Fruit fly (Drosophila melanogaster) whole organism, embryonic: ENCODE data around the gene Dhod.
A peak's percentile ranks its signal among the peaks of the same experiment; 100 is the strongest.

Source experiments
- Bgb ChIP-seq: fragments of 200-800 bp; sonication (Bioruptor generic); IDR thresholded peaks from 2 replicates; pipeline ENCODE4 v1.3.6; 2022; ENCODE audit warnings: missing biosample characterization, missing genetic modification characterization; ENCODE audit not compliant: partially characterized antibody
- CG10321 ChIP-seq: fragments of 200-800 bp; sonication (Bioruptor generic); IDR thresholded peaks from 2 replicates; pipeline ENCODE4 v1.3.6; 2022; ENCODE audit warnings: missing biosample characterization, missing genetic modification characterization
- CG10366 ChIP-seq: fragments of 200-800 bp; sonication (Bioruptor generic); IDR thresholded peaks from 2 replicates; pipeline ENCODE4 v1.3.6; 2022; ENCODE audit warnings: missing biosample characterization, missing genetic modification characterization
- CG10431 ChIP-seq: fragments of 200-800 bp; sonication (Bioruptor generic); optimal IDR thresholded peaks from 3 replicates; lab custom pipeline; 2018; ENCODE audit warnings: missing biosample characterization, mild to moderate bottlenecking, missing genetic modification characterization
- CG10979 ChIP-seq: fragments of 200-800 bp; sonication (Bioruptor generic); optimal IDR thresholded peaks from 2 replicates; lab custom pipeline; 2018; ENCODE audit warnings: missing biosample characterization, mild to moderate bottlenecking, missing genetic modification characterization, moderate library complexity
- CG12104 ChIP-seq: fragments of 200-800 bp; sonication (Bioruptor generic); optimal IDR thresholded peaks from 3 replicates; lab custom pipeline; 2016; ENCODE audit warnings: missing biosample characterization, missing genetic modification characterization
- CG12155 ChIP-seq: fragments of 200-800 bp; sonication (Bioruptor generic); optimal IDR thresholded peaks from 3 replicates; lab custom pipeline; 2016; ENCODE audit warnings: missing biosample characterization, missing genetic modification characterization
- CG12299 ChIP-seq: fragments of 200-800 bp; sonication (Bioruptor generic); optimal IDR thresholded peaks from 2 replicates; lab custom pipeline; 2018; ENCODE audit warnings: missing biosample characterization, mild to moderate bottlenecking, missing genetic modification characterization
- CG13123 ChIP-seq: fragments of 200-800 bp; sonication (Bioruptor generic); optimal IDR thresholded peaks from 2 replicates; lab custom pipeline; 2016; ENCODE audit warnings: missing biosample characterization, missing genetic modification characterization
- CG14441 ChIP-seq: fragments of 200-800 bp; sonication (Bioruptor generic); IDR thresholded peaks from 2 replicates; pipeline ENCODE4 v1.3.6; 2022; ENCODE audit warnings: missing biosample characterization, missing genetic modification characterization
- CG15514 ChIP-seq: fragments of 200-800 bp; sonication (Bioruptor generic); optimal IDR thresholded peaks from 3 replicates; lab custom pipeline; 2017; ENCODE audit warnings: missing biosample characterization, missing genetic modification characterization, mild to moderate bottlenecking, moderate library complexity, missing genetic modification reagents
- CG1603 ChIP-seq: fragments of 200-800 bp; sonication (Bioruptor generic); optimal IDR thresholded peaks from 2 replicates; lab custom pipeline; 2019; ENCODE audit warnings: missing biosample characterization, mild to moderate bottlenecking, missing genetic modification characterization, moderate library complexity
- CG17829 ChIP-seq: fragments of 200-800 bp; optimal IDR thresholded peaks from 2 replicates; lab custom pipeline; 2019; ENCODE audit warnings: missing biosample characterization, mild to moderate bottlenecking, missing genetic modification characterization, moderate library complexity
- CG1832 ChIP-seq: fragments of 200-800 bp; sonication (Bioruptor generic); optimal IDR thresholded peaks from 2 replicates; lab custom pipeline; 2017; ENCODE audit warnings: missing biosample characterization, mild to moderate bottlenecking, missing genetic modification characterization, inconsistent platforms
- CG18599 ChIP-seq: fragments of 200-800 bp; sonication (Bioruptor generic); optimal IDR thresholded peaks from 3 replicates; lab custom pipeline; 2017; ENCODE audit warnings: missing biosample characterization, missing genetic modification characterization, mild to moderate bottlenecking, moderate library complexity, missing genetic modification reagents
- CG30020 ChIP-seq: fragments of 200-800 bp; optimal IDR thresholded peaks from 2 replicates; lab custom pipeline; 2019; ENCODE audit warnings: missing biosample characterization, mild to moderate bottlenecking, missing genetic modification characterization, moderate library complexity
- CG31441 ChIP-seq: fragments of 200-800 bp; sonication (Bioruptor generic); IDR thresholded peaks from 2 replicates; pipeline ENCODE4 v1.3.6; 2022; ENCODE audit warnings: missing biosample characterization, missing genetic modification characterization
- CG4328 ChIP-seq: fragments of 200-800 bp; sonication (Bioruptor generic); optimal IDR thresholded peaks from 3 replicates; lab custom pipeline; 2017; ENCODE audit warnings: missing biosample characterization, missing genetic modification reagents, missing genetic modification characterization
- CG4360 ChIP-seq: fragments of 200-800 bp; sonication (Bioruptor generic); IDR thresholded peaks from 2 replicates; pipeline ENCODE4 v1.3.6; 2022; ENCODE audit warnings: missing biosample characterization, missing genetic modification characterization
- CG6791 ChIP-seq: fragments of 200-800 bp; sonication (Bioruptor generic); IDR thresholded peaks from 3 replicates; pipeline ENCODE4 v1.3.6; 2022; ENCODE audit warnings: missing biosample characterization, missing genetic modification characterization; ENCODE audit not compliant: partially characterized antibody
- CG7271 ChIP-seq: fragments of 200-800 bp; sonication (Bioruptor generic); optimal IDR thresholded peaks from 2 replicates; lab custom pipeline; 2018; ENCODE audit warnings: missing biosample characterization, mild to moderate bottlenecking, missing genetic modification characterization, moderate library complexity
- CG7786 ChIP-seq: fragments of 200-800 bp; sonication (Bioruptor generic); optimal IDR thresholded peaks from 2 replicates; lab custom pipeline; 2016; ENCODE audit warnings: missing biosample characterization, missing genetic modification characterization
- CG8359 ChIP-seq: fragments of 200-800 bp; sonication (Bioruptor generic); optimal IDR thresholded peaks from 2 replicates; lab custom pipeline; 2017; ENCODE audit warnings: missing biosample characterization, mild to moderate bottlenecking, missing genetic modification characterization, borderline replicate concordance
- CG9215 ChIP-seq: fragments of 200-800 bp; sonication (Bioruptor generic); IDR thresholded peaks from 2 replicates; pipeline ENCODE4 v1.3.6; 2022; ENCODE audit warnings: missing biosample characterization, missing genetic modification characterization
- CTCF ChIP-seq: fragments of 200-800 bp; sonication (Bioruptor generic); optimal IDR thresholded peaks from 2 replicates; lab custom pipeline; 2017; ENCODE audit warnings: missing biosample characterization, mild to moderate bottlenecking, missing genetic modification characterization, moderate library complexity
- D19A ChIP-seq: fragments of 200-800 bp; optimal IDR thresholded peaks from 3 replicates; lab custom pipeline; 2019; ENCODE audit warnings: missing biosample characterization, mild to moderate bottlenecking, missing genetic modification characterization, moderate library complexity
- Dad ChIP-seq: fragments of 200-800 bp; sonication (Bioruptor generic); optimal IDR thresholded peaks from 3 replicates; lab custom pipeline; 2016; ENCODE audit warnings: missing biosample characterization, missing genetic modification characterization
- Ets97D ChIP-seq: fragments of 200-800 bp; sonication (Bioruptor generic); optimal IDR thresholded peaks from 3 replicates; lab custom pipeline; 2016; ENCODE audit warnings: missing biosample characterization, missing genetic modification characterization
- HmgD ChIP-seq: fragments of 200-800 bp; sonication (Bioruptor generic); optimal IDR thresholded peaks from 3 replicates; lab custom pipeline; 2016; ENCODE audit warnings: missing biosample characterization, missing genetic modification characterization
- MBD-R2 ChIP-seq: fragments of 200-800 bp; sonication (Bioruptor generic); IDR thresholded peaks from 2 replicates; pipeline ENCODE4 v1.3.6; 2022; ENCODE audit warnings: missing biosample characterization, missing genetic modification characterization
- Max ChIP-seq: fragments of 200-800 bp; sonication (Bioruptor generic); optimal IDR thresholded peaks from 2 replicates; lab custom pipeline; 2016; ENCODE audit warnings: missing biosample characterization, mild to moderate bottlenecking, missing genetic modification characterization
- NfI ChIP-seq: fragments of 200-800 bp; sonication (Bioruptor generic); optimal IDR thresholded peaks from 3 replicates; lab custom pipeline; 2018; ENCODE audit warnings: missing biosample characterization, mild to moderate bottlenecking, missing genetic modification characterization, moderate library complexity
- Oaz ChIP-seq: fragments of 200-800 bp; sonication (Bioruptor generic); IDR thresholded peaks from 2 replicates; pipeline ENCODE4 v1.3.6; 2022; ENCODE audit warnings: missing biosample characterization, missing genetic modification characterization
- Opbp ChIP-seq: fragments of 200-800 bp; sonication (Bioruptor generic); IDR thresholded peaks from 3 replicates; pipeline ENCODE4 v1.3.6; 2022; ENCODE audit warnings: missing biosample characterization, missing genetic modification characterization; ENCODE audit not compliant: partially characterized antibody
- Scr ChIP-seq: fragments of 200-800 bp; sonication (Bioruptor generic); IDR thresholded peaks from 2 replicates; pipeline ENCODE4 v1.3.6; 2022; ENCODE audit warnings: missing biosample characterization, missing genetic modification characterization; ENCODE audit not compliant: partially characterized antibody
- Spps ChIP-seq: fragments of 200-800 bp; sonication (Bioruptor generic); optimal IDR thresholded peaks from 2 replicates; lab custom pipeline; 2018; ENCODE audit warnings: missing biosample characterization, mild to moderate bottlenecking, missing genetic modification characterization
- Xbp1 ChIP-seq: fragments of 200-800 bp; sonication (Bioruptor generic); optimal IDR thresholded peaks from 3 replicates; lab custom pipeline; 2016; ENCODE audit warnings: missing biosample characterization, mild to moderate bottlenecking, missing genetic modification characterization
- YL-1 ChIP-seq: fragments of 200-800 bp; sonication (Bioruptor generic); optimal IDR thresholded peaks from 3 replicates; lab custom pipeline; 2017; ENCODE audit warnings: missing biosample characterization, mild to moderate bottlenecking, missing genetic modification characterization
- az2 ChIP-seq: fragments of 200-800 bp; sonication (Bioruptor generic); optimal IDR thresholded peaks from 3 replicates; lab custom pipeline; 2016; ENCODE audit warnings: missing biosample characterization, missing genetic modification characterization
- bbx ChIP-seq: fragments of 200-800 bp; sonication (Bioruptor generic); IDR thresholded peaks from 2 replicates; pipeline ENCODE4 v1.3.6; 2022; ENCODE audit warnings: missing biosample characterization, missing genetic modification characterization; ENCODE audit not compliant: partially characterized antibody
- bigmax ChIP-seq: fragments of 200-800 bp; sonication (Bioruptor generic); optimal IDR thresholded peaks from 2 replicates; lab custom pipeline; 2018; ENCODE audit warnings: missing biosample characterization, mild to moderate bottlenecking, missing genetic modification characterization
- caup ChIP-seq: fragments of 200-800 bp; sonication (Bioruptor generic); optimal IDR thresholded peaks from 3 replicates; lab custom pipeline; 2017; ENCODE audit warnings: missing biosample characterization, mild to moderate bottlenecking, missing genetic modification characterization, moderate library complexity; ENCODE audit not compliant: severe bottlenecking
- exex ChIP-seq: fragments of 200-800 bp; sonication (Bioruptor generic); optimal IDR thresholded peaks from 4 replicates; lab custom pipeline; 2018; ENCODE audit warnings: missing biosample characterization, mild to moderate bottlenecking, missing genetic modification characterization, moderate library complexity
- gcm ChIP-seq: fragments of 200-800 bp; sonication (Bioruptor generic); optimal IDR thresholded peaks from 2 replicates; lab custom pipeline; 2019; ENCODE audit warnings: missing biosample characterization, mild to moderate bottlenecking, missing genetic modification characterization, moderate library complexity
- kay ChIP-seq: fragments of 200-800 bp; sonication (Bioruptor generic); optimal IDR thresholded peaks from 2 replicates; lab custom pipeline; 2016; ENCODE audit warnings: missing biosample characterization, missing genetic modification characterization
- nmo ChIP-seq: fragments of 200-800 bp; sonication (Bioruptor generic); optimal IDR thresholded peaks from 2 replicates; lab custom pipeline; 2018; ENCODE audit warnings: missing biosample characterization, mild to moderate bottlenecking, missing genetic modification characterization, moderate library complexity
- row ChIP-seq: fragments of 200-800 bp; sonication (Bioruptor generic); IDR thresholded peaks from 3 replicates; pipeline ENCODE4 v1.3.6; 2022; ENCODE audit warnings: missing biosample characterization, missing genetic modification characterization
- sens ChIP-seq: fragments of 200-800 bp; sonication (Bioruptor generic); peaks from one replicate; lab custom pipeline; 2016; ENCODE audit warnings: missing biosample characterization, missing genetic modification characterization
- slbo ChIP-seq: fragments of 200-800 bp; sonication (Bioruptor generic); IDR thresholded peaks from 2 replicates; pipeline ENCODE4 v1.3.6; 2022; ENCODE audit warnings: missing biosample characterization, missing genetic modification characterization
- unpg ChIP-seq: fragments of 200-800 bp; sonication (Bioruptor generic); optimal IDR thresholded peaks from 3 replicates; lab custom pipeline; 2018; ENCODE audit warnings: missing biosample characterization, mild to moderate bottlenecking, missing genetic modification characterization, moderate library complexity
- vfl ChIP-seq: fragments of 200-800 bp; sonication (Bioruptor generic); optimal IDR thresholded peaks from 2 replicates; lab custom pipeline; 2016; ENCODE audit warnings: missing biosample characterization, missing genetic modification characterization

Gene Dhod

DNA sequence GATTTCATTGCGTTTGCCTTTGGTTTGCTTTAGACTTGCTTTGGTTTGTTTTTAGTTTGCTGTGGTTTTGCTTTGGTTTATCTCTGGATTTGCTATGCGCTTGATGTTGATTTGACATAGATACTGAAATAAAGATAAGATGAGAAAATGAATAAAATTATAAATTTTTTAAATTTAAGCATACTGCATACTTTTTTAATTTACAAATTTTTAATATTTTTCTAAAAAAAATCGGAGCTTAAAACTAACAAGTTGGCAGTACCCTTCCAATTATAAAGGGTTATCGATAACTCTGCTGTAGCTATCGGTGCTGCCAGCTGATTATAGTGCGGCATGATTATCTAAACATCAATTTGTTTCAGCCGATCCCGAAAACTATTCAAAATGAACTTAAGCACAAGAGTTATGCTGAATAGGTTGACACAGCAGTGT lies 21.1 kb upstream of the Dhod start, which contains the start of gene mRpL19 (continued):
- TF ChIP-seq HmgD, result no peak
- peak; percentile 31 for TF ChIP-seq CG10431 (GFP tag; lab: Kevin White, UChicago)
- no peak for TF ChIP-seq Spps (tag; lab: Kevin White, UChicago)
- TF ChIP-seq CG1832, result no peak
- TF ChIP-seq vfl, result no peak
- TF ChIP-seq CG4360 (GFP tag; lab: Robert Waterston, UW), result no peak
- peak; percentile 84 for TF ChIP-seq MBD-R2 (GFP tag; lab: Robert Waterston, UW)
- no peak for TF ChIP-seq Dad (GFP tag; lab: Kevin White, UChicago)
- TF ChIP-seq exex (tag; lab: Kevin White, UChicago), result peak; percentile 73
- peak; percentile 53 for TF ChIP-seq CG15514 (GFP tag; lab: Kevin White, UChicago)
- TF ChIP-seq slbo (GFP tag; lab: Robert Waterston, UW), result peak; percentile 22; the same call in 1 of the 2 replicates
- TF ChIP-seq CG4328 (GFP tag; lab: Kevin White, UChicago), result peak; percentile 37
- TF ChIP-seq D19A, result peak; percentile 64
- peak; percentile 72 for TF ChIP-seq Bgb
- TF ChIP-seq caup (GFP tag; lab: Kevin White, UChicago), result peak; percentile 0
- TF ChIP-seq CG12299 (tag; lab: Kevin White, UChicago), result peak; percentile 58
- TF ChIP-seq Opbp (GFP tag; lab: Robert Waterston, UW), result no peak; the same call in 2 of the 3 replicates
- peak; percentile 63 for TF ChIP-seq unpg
- peak; percentile 71 for TF ChIP-seq CG18599
- peak; percentile 81 for TF ChIP-seq bbx (GFP tag; lab: Robert Waterston, UW)
- no peak for TF ChIP-seq CG1603 (tag; lab: Kevin White, UChicago)
- peak; percentile 44 for TF ChIP-seq NfI (GFP tag; lab: Kevin White, UChicago)
- no peak for TF ChIP-seq CG7786 (GFP tag; lab: Kevin White, UChicago)
- no peak for TF ChIP-seq kay (GFP tag; lab: Kevin White, UChicago)
- peak; percentile 45 for TF ChIP-seq CG7271 (tag; lab: Kevin White, UChicago)
- peak; percentile 72 for TF ChIP-seq CG31441
- TF ChIP-seq Ets97D, result peak; percentile 9
- no peak for TF ChIP-seq CG10366 (GFP tag; lab: Robert Waterston, UW)
- TF ChIP-seq gcm (GFP tag; lab: Kevin White, UChicago), result peak; percentile 50
- TF ChIP-seq CG30020, result peak; percentile 60
- TF ChIP-seq Oaz (GFP tag; lab: Robert Waterston, UW), result no peak
- peak; percentile 50 for TF ChIP-seq CG10979 (tag; lab: Kevin White, UChicago)
- no peak for TF ChIP-seq CG10321 (GFP tag; lab: Robert Waterston, UW)
- TF ChIP-seq CG17829 (tag; lab: Kevin White, UChicago), result peak; percentile 69
- TF ChIP-seq Scr (GFP tag; lab: Robert Waterston, UW), result peak; percentile 58
- TF ChIP-seq row, result peak; percentile 73
- no peak for TF ChIP-seq bigmax
- TF ChIP-seq CG9215 (GFP tag; lab: Robert Waterston, UW), result no peak
- peak; percentile 6 for TF ChIP-seq CG13123
- no peak for TF ChIP-seq CG14441 (GFP tag; lab: Robert Waterston, UW)
- peak; percentile 1 for TF ChIP-seq Max (GFP tag; lab: Kevin White, UChicago)
- TF ChIP-seq CG12104 (GFP tag; lab: Kevin White, UChicago), result peak; percentile 21
- no peak for TF ChIP-seq CTCF
- peak; percentile 28 for TF ChIP-seq CG12155 (GFP tag; lab: Kevin White, UChicago)
- peak; percentile 2 for TF ChIP-seq Xbp1
- peak; percentile 74 for TF ChIP-seq YL-1 (GFP tag; lab: Kevin White, UChicago)
- peak; percentile 62; the same call in 2 of the 3 replicates for TF ChIP-seq CG6791 (GFP tag; lab: Robert Waterston, UW)
- TF ChIP-seq nmo (GFP tag; lab: Kevin White, UChicago), result peak; percentile 52
- no peak for TF ChIP-seq CG8359 (GFP tag; lab: Kevin White, UChicago)
- TF ChIP-seq az2 (GFP tag; lab: Kevin White, UChicago), result peak; percentile 9
- peak; percentile 68 for TF ChIP-seq sens (GFP tag; lab: Kevin White, UChicago)
